Worm (Caenorhabditis elegans) whole organism, L4/young adult: ENCODE measurements around the gene cap-2.

Experiments
- W03F9.2 ChIP-seq: fragments of 150-350 bp; optimal IDR thresholded peaks from 2 replicates; lab custom pipeline; 2014; ENCODE audit warnings: missing biosample characterization, missing genetic modification characterization
- dao-5 ChIP-seq: sonication (generic microtip); optimal IDR thresholded peaks from 2 replicates; lab custom pipeline; 2016; ENCODE audit warnings: missing genotype, missing genetic modification characterization, moderate library complexity, missing compliant biosample characterization
- him-1 ChIP-seq: sonication (generic microtip); optimal IDR thresholded peaks from 2 replicates; lab custom pipeline; 2016; ENCODE audit warnings: missing genotype, missing genetic modification reagents, missing genetic modification characterization, missing compliant biosample characterization

DNA sequence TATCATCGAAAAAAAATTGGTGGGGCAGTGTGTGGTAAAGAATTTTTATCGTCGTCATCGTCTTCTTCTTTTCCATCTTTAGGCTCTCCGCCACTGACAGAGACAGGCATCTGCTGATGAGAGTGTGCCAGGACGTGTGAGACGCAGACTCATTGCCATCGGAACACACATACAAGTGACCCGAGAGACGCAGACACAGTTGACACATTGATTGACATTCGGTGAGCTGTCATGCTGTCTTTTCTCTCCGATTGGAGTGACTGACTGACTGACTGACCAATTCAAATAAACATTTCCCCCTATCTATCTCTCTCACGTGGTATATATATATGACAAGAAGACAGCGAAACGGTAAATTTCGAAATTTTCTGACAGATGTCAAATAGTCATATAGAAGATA lies 17.9 kb upstream of the cap-2 start:
- no peak for TF ChIP-seq him-1 (tag; lab: Kevin White, UChicago)
- TF ChIP-seq dao-5 (tag; lab: Kevin White, UChicago): no peak
- TF ChIP-seq W03F9.2: no peak
